Worm (Caenorhabditis elegans) whole organism, L2 larva: Measurements from ENCODE around the gene F08C6.18.

Experiments
- Y55F3AM.14 ChIP-seq: fragments of 200-800 bp; sonication (Bioruptor generic); optimal IDR thresholded peaks from 2 replicates; lab custom pipeline; 2018; ENCODE audit warnings: mild to moderate bottlenecking, missing genetic modification characterization, missing compliant biosample characterization
- nhr-237 ChIP-seq: fragments of 150-350 bp; optimal IDR thresholded peaks from 2 replicates; lab custom pipeline; 2014; ENCODE audit warnings: missing biosample characterization, missing genetic modification characterization
- snpc-4 ChIP-seq: fragments of 150-350 bp; optimal IDR thresholded peaks from 2 replicates; lab custom pipeline; 2014; ENCODE audit warnings: missing biosample characterization, missing genetic modification characterization
- unc-62 ChIP-seq: fragments of 150-350 bp; optimal IDR thresholded peaks from 2 replicates; lab custom pipeline; 2014; ENCODE audit warnings: missing biosample characterization, missing genetic modification reagents, missing genetic modification characterization

- TF ChIP-seq unc-62 (no peak), snpc-4 (tag; lab: Kevin White, UChicago) (no peak), Y55F3AM.14 (GFP tag; lab: Kevin White, UChicago) (no peak), nhr-237 (tag; lab: Kevin White, UChicago) (no peak)
Measured at ce11 chrX:7573172-7573571, 256 bp downstream of the F08C6.18 start.
